Fruit fly (Drosophila melanogaster) whole organism, embryonic: ENCODE results near the gene Gmppb.

Source experiments
- Abd-B ChIP-seq: fragments of 200-800 bp; sonication (Bioruptor generic); optimal IDR thresholded peaks from 2 replicates; lab custom pipeline; 2018; ENCODE audit warnings: missing biosample characterization, mild to moderate bottlenecking, missing genetic modification characterization, moderate library complexity
- Bgb ChIP-seq: fragments of 200-800 bp; sonication (Bioruptor generic); IDR thresholded peaks from 2 replicates; pipeline ENCODE4 v1.3.6; 2022; ENCODE audit warnings: missing biosample characterization, missing genetic modification characterization; ENCODE audit not compliant: partially characterized antibody
- BtbVII ChIP-seq: fragments of 200-800 bp; sonication (Bioruptor generic); optimal IDR thresholded peaks from 3 replicates; lab custom pipeline; 2017; ENCODE audit warnings: missing biosample characterization, mild to moderate bottlenecking, missing genetic modification characterization
- CG1024 ChIP-seq: fragments of 200-800 bp; sonication (Bioruptor generic); IDR thresholded peaks from 2 replicates; pipeline ENCODE4 v1.3.6; 2022; ENCODE audit warnings: missing biosample characterization, missing genetic modification characterization
- CG10431 ChIP-seq: fragments of 200-800 bp; sonication (Bioruptor generic); optimal IDR thresholded peaks from 3 replicates; lab custom pipeline; 2018; ENCODE audit warnings: missing biosample characterization, mild to moderate bottlenecking, missing genetic modification characterization
- CG10959 ChIP-seq: fragments of 200-800 bp; sonication (Bioruptor generic); IDR thresholded peaks from 2 replicates; pipeline ENCODE4 v1.3.6; 2022; ENCODE audit warnings: missing biosample characterization, missing genetic modification characterization
- CG11456 ChIP-seq: fragments of 200-800 bp; sonication (Bioruptor generic); IDR thresholded peaks from 3 replicates; pipeline ENCODE4 v1.3.6; 2022; ENCODE audit warnings: missing biosample characterization, missing genetic modification characterization
- CG13123 ChIP-seq: fragments of 200-800 bp; sonication (Bioruptor generic); optimal IDR thresholded peaks from 2 replicates; lab custom pipeline; 2016; ENCODE audit warnings: missing biosample characterization, missing genetic modification characterization
- CG14860 ChIP-seq: fragments of 200-800 bp; sonication (Bioruptor generic); IDR thresholded peaks from 3 replicates; pipeline ENCODE4 v1.3.6; 2022; ENCODE audit warnings: missing biosample characterization, missing genetic modification characterization; ENCODE audit not compliant: partially characterized antibody
- CG1603 ChIP-seq: fragments of 200-800 bp; sonication (Bioruptor generic); optimal IDR thresholded peaks from 2 replicates; lab custom pipeline; 2019; ENCODE audit warnings: missing biosample characterization, mild to moderate bottlenecking, missing genetic modification characterization, moderate library complexity
- CG17328 ChIP-seq: fragments of 200-800 bp; sonication (Bioruptor generic); IDR thresholded peaks from 2 replicates; pipeline ENCODE4 v1.3.6; 2022; ENCODE audit warnings: missing biosample characterization, missing genetic modification characterization
- CG34376 ChIP-seq: fragments of 200-800 bp; sonication (Bioruptor generic); optimal IDR thresholded peaks from 2 replicates; lab custom pipeline; 2018; ENCODE audit warnings: missing biosample characterization, mild to moderate bottlenecking, missing genetic modification characterization
- CG34422 ChIP-seq: fragments of 200-800 bp; sonication (Bioruptor generic); IDR thresholded peaks from 3 replicates; pipeline ENCODE4 v1.3.6; 2022; ENCODE audit warnings: missing biosample characterization, missing genetic modification characterization
- CG4617 ChIP-seq: fragments of 200-800 bp; sonication (Bioruptor generic); optimal IDR thresholded peaks from 3 replicates; lab custom pipeline; 2016; ENCODE audit warnings: missing biosample characterization, missing genetic modification characterization, borderline replicate concordance
- CG4730 ChIP-seq: fragments of 200-800 bp; sonication (Bioruptor generic); IDR thresholded peaks from 2 replicates; pipeline ENCODE4 v1.3.6; 2022; ENCODE audit warnings: missing biosample characterization, missing genetic modification characterization
- CG4854 ChIP-seq: fragments of 200-800 bp; sonication (Bioruptor generic); optimal IDR thresholded peaks from 2 replicates; lab custom pipeline; 2016; ENCODE audit warnings: missing biosample characterization, missing genetic modification characterization, inconsistent platforms
- CG6683 ChIP-seq: fragments of 200-800 bp; sonication (Bioruptor generic); optimal IDR thresholded peaks from 2 replicates; lab custom pipeline; 2017; ENCODE audit warnings: missing biosample characterization, mild to moderate bottlenecking, missing genetic modification characterization, missing genetic modification reagents
- CrebB ChIP-seq: fragments of 200-800 bp; sonication (Bioruptor generic); optimal IDR thresholded peaks from 3 replicates; lab custom pipeline; 2018; ENCODE audit warnings: missing biosample characterization, mild to moderate bottlenecking, missing genetic modification characterization
- D19A ChIP-seq: fragments of 200-800 bp; optimal IDR thresholded peaks from 3 replicates; lab custom pipeline; 2019; ENCODE audit warnings: missing biosample characterization, mild to moderate bottlenecking, missing genetic modification characterization, moderate library complexity
- E2f2 ChIP-seq: fragments of 200-800 bp; sonication (Bioruptor generic); IDR thresholded peaks from 2 replicates; pipeline ENCODE4 v1.3.6; 2022; ENCODE audit warnings: missing biosample characterization, missing genetic modification characterization
- Elba2 ChIP-seq: fragments of 200-800 bp; sonication (Bioruptor generic); optimal IDR thresholded peaks from 3 replicates; lab custom pipeline; 2016; ENCODE audit warnings: missing biosample characterization, missing genetic modification characterization
- HLHmδ ChIP-seq: fragments of 200-800 bp; sonication (Bioruptor generic); optimal IDR thresholded peaks from 2 replicates; lab custom pipeline; 2018; ENCODE audit warnings: missing biosample characterization, mild to moderate bottlenecking, missing genetic modification characterization, moderate library complexity
- Max ChIP-seq: fragments of 200-800 bp; sonication (Bioruptor generic); optimal IDR thresholded peaks from 2 replicates; lab custom pipeline; 2016; ENCODE audit warnings: missing biosample characterization, mild to moderate bottlenecking, missing genetic modification characterization
- Myb ChIP-seq: fragments of 200-800 bp; sonication (Bioruptor generic); optimal IDR thresholded peaks from 2 replicates; lab custom pipeline; 2016; ENCODE audit warnings: missing biosample characterization, missing genetic modification characterization
- Side ChIP-seq: fragments of 200-800 bp; sonication (Bioruptor generic); optimal IDR thresholded peaks from 2 replicates; lab custom pipeline; 2016; ENCODE audit warnings: missing biosample characterization, missing genetic modification characterization
- bbx ChIP-seq: fragments of 200-800 bp; sonication (Bioruptor generic); IDR thresholded peaks from 2 replicates; pipeline ENCODE4 v1.3.6; 2022; ENCODE audit warnings: missing biosample characterization, missing genetic modification characterization; ENCODE audit not compliant: partially characterized antibody
- ci ChIP-seq: fragments of 200-800 bp; sonication (Bioruptor generic); IDR thresholded peaks from 3 replicates; pipeline ENCODE4 v1.3.6; 2022; ENCODE audit warnings: missing biosample characterization, missing genetic modification characterization
- dmrt99B ChIP-seq: fragments of 200-800 bp; sonication (Bioruptor generic); optimal IDR thresholded peaks from 2 replicates; lab custom pipeline; 2018; ENCODE audit warnings: missing biosample characterization, mild to moderate bottlenecking, missing genetic modification characterization, moderate library complexity
- en ChIP-seq: fragments of 200-800 bp; sonication (Bioruptor generic); optimal IDR thresholded peaks from 2 replicates; lab custom pipeline; 2016; ENCODE audit warnings: missing biosample characterization, missing genetic modification characterization
- exex ChIP-seq: fragments of 200-800 bp; sonication (Bioruptor generic); optimal IDR thresholded peaks from 4 replicates; lab custom pipeline; 2018; ENCODE audit warnings: missing biosample characterization, mild to moderate bottlenecking, missing genetic modification characterization, moderate library complexity
- ftz-f1 ChIP-seq: fragments of 200-800 bp; sonication (Bioruptor generic); optimal IDR thresholded peaks from 2 replicates; lab custom pipeline; 2016; ENCODE audit warnings: missing biosample characterization, missing genetic modification characterization
- ham ChIP-seq: fragments of 200-800 bp; sonication (Bioruptor generic); IDR thresholded peaks from 2 replicates; pipeline ENCODE4 v1.3.6; 2022; ENCODE audit warnings: missing biosample characterization, missing genetic modification characterization
- her ChIP-seq: fragments of 200-800 bp; sonication (Bioruptor generic); optimal IDR thresholded peaks from 2 replicates; lab custom pipeline; 2016; ENCODE audit warnings: missing biosample characterization, missing genetic modification characterization
- hkb ChIP-seq, 2 experiments: fragments of 200-800 bp in 1 of 2; fragments of >200 bp in 1 of 2; sonication (Bioruptor generic) in 1 of 2; IDR thresholded peaks in 1 of 2; optimal IDR thresholded peaks in 1 of 2; 2 replicates each; pipeline versions ENCODE4 v1.3.6 to Lab custom; 2017 to 2022; ENCODE audit warnings: missing biosample characterization in 1 of 2, missing genetic modification characterization in 1 of 2
- inv ChIP-seq: fragments of 200-800 bp; sonication (Bioruptor generic); IDR thresholded peaks from 2 replicates; pipeline ENCODE4 v1.3.6; 2022; ENCODE audit warnings: missing biosample characterization, missing genetic modification characterization; ENCODE audit not compliant: partially characterized antibody
- knrl ChIP-seq: fragments of 200-800 bp; sonication (Bioruptor generic); IDR thresholded peaks from 3 replicates; pipeline ENCODE4 v1.3.6; 2022; ENCODE audit warnings: missing biosample characterization, missing genetic modification characterization; ENCODE audit not compliant: partially characterized antibody
- lab ChIP-seq: fragments of 200-800 bp; sonication (Bioruptor generic); optimal IDR thresholded peaks from 3 replicates; lab custom pipeline; 2017; ENCODE audit warnings: missing biosample characterization, missing genetic modification characterization, mild to moderate bottlenecking, moderate library complexity, missing genetic modification reagents
- mam ChIP-seq: fragments of 200-800 bp; sonication (Bioruptor generic); optimal IDR thresholded peaks from 3 replicates; lab custom pipeline; 2016; ENCODE audit warnings: missing biosample characterization, missing genetic modification characterization
- nau ChIP-seq: fragments of 200-800 bp; sonication (Bioruptor generic); optimal IDR thresholded peaks from 3 replicates; lab custom pipeline; 2017; ENCODE audit warnings: missing biosample characterization, mild to moderate bottlenecking, missing genetic modification characterization, missing genetic modification reagents
- otp ChIP-seq: fragments of 200-800 bp; sonication (Bioruptor generic); IDR thresholded peaks from 3 replicates; pipeline ENCODE4, ENCODE4 v1.3.6; 2022; ENCODE audit warnings: missing biosample characterization, missing genetic modification characterization
- phol ChIP-seq: fragments of 200-800 bp; sonication (Bioruptor generic); optimal IDR thresholded peaks from 3 replicates; lab custom pipeline; 2018; ENCODE audit warnings: missing biosample characterization, mild to moderate bottlenecking, missing genetic modification characterization, moderate library complexity
- row ChIP-seq: fragments of 200-800 bp; sonication (Bioruptor generic); IDR thresholded peaks from 3 replicates; pipeline ENCODE4 v1.3.6; 2022; ENCODE audit warnings: missing biosample characterization, missing genetic modification characterization
- sd ChIP-seq: fragments of 200-800 bp; sonication (Bioruptor generic); optimal IDR thresholded peaks from 3 replicates; lab custom pipeline; 2018; ENCODE audit warnings: missing biosample characterization, mild to moderate bottlenecking, missing genetic modification characterization, moderate library complexity
- sens ChIP-seq: fragments of 200-800 bp; sonication (Bioruptor generic); peaks from one replicate; lab custom pipeline; 2016; ENCODE audit warnings: missing biosample characterization, missing genetic modification characterization
- ssp ChIP-seq: fragments of 200-800 bp; sonication (Bioruptor generic); IDR thresholded peaks from 2 replicates; pipeline ENCODE4 v1.3.6; 2022; ENCODE audit warnings: missing biosample characterization, missing genetic modification characterization
- tll ChIP-seq, 2 experiments: fragments of 200-800 bp in 1 of 2; fragments of >200 bp in 1 of 2; sonication (Bioruptor generic) in 1 of 2; optimal IDR thresholded peaks; 2 replicates each; lab custom pipeline; 2017 to 2019; ENCODE audit warnings: missing biosample characterization in 2 of 2, missing genetic modification characterization in 2 of 2, mild to moderate bottlenecking in 1 of 2, moderate library complexity in 1 of 2
- trem ChIP-seq: fragments of 200-800 bp; optimal IDR thresholded peaks from 3 replicates; lab custom pipeline; 2019; ENCODE audit warnings: missing biosample characterization, mild to moderate bottlenecking, missing genetic modification characterization, moderate library complexity
- zen2 ChIP-seq: fragments of 200-800 bp; sonication (Bioruptor generic); IDR thresholded peaks from 3 replicates; pipeline ENCODE4 v1.3.6; 2022; ENCODE audit warnings: missing biosample characterization, missing genetic modification characterization; ENCODE audit not compliant: partially characterized antibody

Gene Gmppb

DNA sequence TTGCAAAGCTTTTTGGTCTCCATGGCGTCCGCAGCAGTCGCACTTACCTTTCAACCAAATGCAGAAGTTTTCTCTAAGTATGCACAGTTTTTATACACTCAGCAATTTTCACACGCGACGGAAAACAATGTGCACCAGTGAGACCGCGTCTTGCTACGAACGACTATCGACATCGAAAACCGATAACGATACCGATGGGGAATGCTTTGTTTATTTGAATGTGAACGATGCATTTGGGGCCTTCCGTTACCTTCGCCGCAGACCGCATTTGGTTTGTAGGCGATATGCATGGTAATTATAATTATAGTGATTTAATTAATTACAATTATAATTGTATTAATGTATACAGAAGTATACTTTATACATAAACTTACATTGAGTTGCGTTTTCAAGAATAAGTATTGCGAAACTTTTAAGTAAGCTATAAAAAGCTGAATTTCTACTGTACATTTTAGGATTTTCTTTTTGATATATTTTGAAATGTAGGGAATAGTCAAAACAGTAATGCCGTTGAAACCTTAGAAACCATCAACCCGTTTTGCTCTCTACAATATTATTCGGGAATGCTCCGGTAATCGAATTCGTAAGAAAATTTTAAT, 791 bp downstream of the Gmppb start, which contains the start of the genes Hus1-like and ctrip:
Gene Hus1-like, minus strand, starts transcription at position 161 of the 599 bp plus-strand sequence.
Gene ctrip, minus strand, starts transcription at position 161 of the 599 bp plus-strand sequence.
- TF ChIP-seq HLHmδ (GFP tag; lab: Kevin White, UChicago) = peak; percentile 8
- TF ChIP-seq sens = peak; percentile 35
- TF ChIP-seq CG4854 (GFP tag; lab: Kevin White, UChicago) = no peak
- peak; percentile 12 for TF ChIP-seq Myb (GFP tag; lab: Kevin White, UChicago)
- peak; percentile 37; the same call in 1 of the 2 replicates for TF ChIP-seq inv (GFP tag; lab: Robert Waterston, UW)
- peak; percentile 83 for TF ChIP-seq row (GFP tag; lab: Robert Waterston, UW)
- TF ChIP-seq Elba2 (GFP tag; lab: Kevin White, UChicago) = peak; percentile 74
- peak; percentile 37 for TF ChIP-seq Abd-B
- TF ChIP-seq tll (GFP tag; optimal IDR thresholded peaks at IDR 0.05; lab: Kevin White, UChicago) = no peak
- no peak for TF ChIP-seq ftz-f1
- 0 out of 2 replicates have a peak, but pooled peaks have one; percentile 38 for TF ChIP-seq CG17328 (GFP tag; lab: Robert Waterston, UW)
- TF ChIP-seq D19A (tag; lab: Kevin White, UChicago) = peak; percentile 0
- TF ChIP-seq CG14860 (GFP tag; lab: Robert Waterston, UW) = peak; percentile 48; the same call in 1 of the 3 replicates
- TF ChIP-seq mam (GFP tag; lab: Kevin White, UChicago) = no peak
- TF ChIP-seq BtbVII = peak; percentile 7
- TF ChIP-seq nau (GFP tag; lab: Kevin White, UChicago) = no peak
- TF ChIP-seq lab = peak; percentile 24
- peak; percentile 55; the same call in 1 of the 2 replicates for TF ChIP-seq bbx (GFP tag; lab: Robert Waterston, UW)
- no peak for TF ChIP-seq CG4730 (GFP tag; lab: Robert Waterston, UW)
- no peak for TF ChIP-seq CG13123 (GFP tag; lab: Kevin White, UChicago)
- no peak for TF ChIP-seq exex
- peak; percentile 40 for TF ChIP-seq CG4617
- no peak for TF ChIP-seq CG6683 (GFP tag; lab: Kevin White, UChicago)
- TF ChIP-seq phol = peak; percentile 33
- peak; percentile 19; the same call in 1 of the 3 replicates for TF ChIP-seq otp
- TF ChIP-seq Max (GFP tag; lab: Kevin White, UChicago) = no peak
- peak; percentile 43 for TF ChIP-seq E2f2 (GFP tag; lab: Robert Waterston, UW)
- TF ChIP-seq Bgb (GFP tag; lab: Robert Waterston, UW) = peak; percentile 56
- peak; percentile 40; the same call in 1 of the 3 replicates for TF ChIP-seq knrl (GFP tag; lab: Robert Waterston, UW)
- TF ChIP-seq CG34376 (GFP tag; lab: Kevin White, UChicago) = peak; percentile 36
- TF ChIP-seq CG11456 (GFP tag; lab: Robert Waterston, UW) = peak; percentile 34; the same call in 1 of the 3 replicates
- peak; percentile 4 for TF ChIP-seq CrebB (tag; lab: Kevin White, UChicago)
- no peak for TF ChIP-seq hkb (optimal IDR thresholded peaks at IDR 0.05; lab: Kevin White, UChicago)
- TF ChIP-seq hkb (GFP tag; IDR thresholded peaks at IDR 0.05; lab: Robert Waterston, UW) = peak; percentile 23; the same call in 1 of the 2 replicates
- TF ChIP-seq zen2 (GFP tag; lab: Robert Waterston, UW) = no peak
- TF ChIP-seq dmrt99B = peak; percentile 4
- peak; percentile 72 for TF ChIP-seq CG1603 (tag; lab: Kevin White, UChicago)
- TF ChIP-seq her = no peak
- TF ChIP-seq ham (GFP tag; lab: Robert Waterston, UW) = no peak
- TF ChIP-seq trem (tag; lab: Kevin White, UChicago) = peak; percentile 32
- peak; percentile 38 for TF ChIP-seq sd (tag; lab: Kevin White, UChicago)
- no peak for TF ChIP-seq CG10959 (GFP tag; lab: Robert Waterston, UW)
- peak; percentile 81 for TF ChIP-seq CG1024 (GFP tag; lab: Robert Waterston, UW)
- no peak for TF ChIP-seq CG10431 (GFP tag; lab: Kevin White, UChicago)
- 0 out of 3 replicates have a peak, but pooled peaks have one; percentile 29 for TF ChIP-seq ci (GFP tag; lab: Robert Waterston, UW)
- peak; percentile 68; the same call in 1 of the 3 replicates for TF ChIP-seq CG34422
- peak; percentile 95 for TF ChIP-seq ssp (GFP tag; lab: Robert Waterston, UW)
- TF ChIP-seq Side (GFP tag; lab: Kevin White, UChicago) = no peak
- no peak for TF ChIP-seq en (GFP tag; lab: Kevin White, UChicago)
